Worm (Caenorhabditis elegans) whole organism, mixed stage, embryonic: ENCODE data around the gene T28C12.6.

Experiments
- ceh-43 ChIP-seq: fragments of 200-800 bp; sonication (Bioruptor generic); optimal IDR thresholded peaks from 2 replicates; lab custom pipeline; 2018; ENCODE audit warnings: mild to moderate bottlenecking, missing genetic modification characterization, moderate library complexity, missing compliant biosample characterization
- drap-1 ChIP-seq: fragments of 200-800 bp; sonication (Bioruptor generic); optimal IDR thresholded peaks from 3 replicates; lab custom pipeline; 2018; ENCODE audit warnings: mild to moderate bottlenecking, missing genetic modification characterization, missing compliant biosample characterization
- lsy-2 ChIP-seq: fragments of 150-350 bp; optimal IDR thresholded peaks from 2 replicates; lab custom pipeline; 2014; ENCODE audit warnings: missing biosample characterization, missing genetic modification characterization
- mep-1 ChIP-seq: fragments of 150-350 bp; optimal IDR thresholded peaks from 2 replicates; lab custom pipeline; 2017; ENCODE audit warnings: missing biosample characterization, missing genetic modification reagents, missing genetic modification characterization, inconsistent platforms
- nhr-28 ChIP-seq: fragments of 150-350 bp; optimal IDR thresholded peaks from 2 replicates; lab custom pipeline; 2014; ENCODE audit warnings: missing biosample characterization, missing genetic modification characterization
- snpc-4 ChIP-seq: fragments of 150-350 bp; optimal IDR thresholded peaks from 2 replicates; lab custom pipeline; 2014; ENCODE audit warnings: missing biosample characterization, missing genetic modification characterization
- unc-39 ChIP-seq: fragments of 150-350 bp; optimal IDR thresholded peaks from 2 replicates; lab custom pipeline; 2014; ENCODE audit warnings: missing biosample characterization, missing genetic modification characterization
- unc-62 ChIP-seq: fragments of 150-350 bp; optimal IDR thresholded peaks from 2 replicates; lab custom pipeline; 2014; ENCODE audit warnings: missing biosample characterization, missing genetic modification reagents, missing genetic modification characterization
- ztf-11 ChIP-seq: fragments of 150-350 bp; optimal IDR thresholded peaks from 2 replicates; lab custom pipeline; 2014; ENCODE audit warnings: missing biosample characterization, missing genetic modification characterization

- TF ChIP-seq nhr-28 (tag; lab: Kevin White, UChicago) = no peak
- TF ChIP-seq lsy-2 = no peak
- TF ChIP-seq unc-39 (tag; lab: Kevin White, UChicago) = no peak
- TF ChIP-seq unc-62 (GFP tag; lab: Kevin White, UChicago) = no peak
- TF ChIP-seq drap-1 = no peak
- no peak for TF ChIP-seq ceh-43 (GFP tag; lab: Kevin White, UChicago)
- TF ChIP-seq mep-1 (tag; lab: Kevin White, UChicago) = no peak
- no peak for TF ChIP-seq snpc-4 (tag; lab: Kevin White, UChicago)
- TF ChIP-seq ztf-11 (tag; lab: Kevin White, UChicago) = no peak
These were observed 6.6 kb upstream of the T28C12.6 start for ce11 chrV:6342502-6342901.
